Fruit fly (Drosophila melanogaster): ENCODE data around the gene Uch-L5R.

dm6 chrX:12073637-12074036 is 17.2 kb upstream of the Uch-L5R start:
- no peak for TF ChIP-seq CG34406 (GFP tag; optimal IDR thresholded peaks at IDR 0.05)
- no peak for TF ChIP-seq CG8119 (GFP tag; IDR thresholded peaks at IDR 0.05)
- TF ChIP-seq dac (GFP tag; optimal IDR thresholded peaks at IDR 0.05), result no peak
- TF ChIP-seq fkh (GFP tag; optimal IDR thresholded peaks at IDR 0.05), result no peak

All from whole organism, prepupa.